Worm (Caenorhabditis elegans) whole organism, L4/young adult: ENCODE data around the gene F55G1.6.

Experiments
- W03F9.2 ChIP-seq: fragments of 150-350 bp; optimal IDR thresholded peaks from 2 replicates; lab custom pipeline; 2014; ENCODE audit warnings: missing biosample characterization, missing genetic modification characterization
- him-1 ChIP-seq: sonication (generic microtip); optimal IDR thresholded peaks from 2 replicates; lab custom pipeline; 2016; ENCODE audit warnings: missing genotype, missing genetic modification reagents, missing genetic modification characterization, missing compliant biosample characterization

DNA sequence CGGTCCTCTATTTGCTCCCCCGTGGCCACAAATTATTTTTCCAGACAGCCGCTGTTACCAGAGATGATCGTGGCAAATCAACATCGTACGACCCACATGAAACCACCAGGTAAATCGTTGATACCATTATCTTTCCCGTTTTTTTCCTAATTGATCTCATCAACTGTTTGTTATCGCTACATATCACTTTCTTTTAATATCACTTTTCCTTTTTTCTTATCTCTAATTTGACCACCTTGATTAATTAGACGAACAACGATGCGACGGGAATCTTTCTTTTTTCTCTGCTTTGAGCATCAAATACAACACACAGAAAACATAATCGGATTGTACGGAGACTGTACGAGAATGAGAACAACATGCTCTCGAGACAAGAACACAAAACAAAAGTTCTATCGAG is 33.1 kb upstream of the F55G1.6 start:
- TF ChIP-seq W03F9.2 (tag; lab: Kevin White, UChicago) (no peak), him-1 (tag; lab: Kevin White, UChicago) (no peak)
